Worm (Caenorhabditis elegans) whole organism, L4 larva: ENCODE data around the gene K05G3.1.

Experiments used
- R02D3.7 ChIP-seq: fragments of 150-350 bp; sonication (generic microtip); optimal IDR thresholded peaks from 3 replicates; lab custom pipeline; 2014; ENCODE audit warnings: missing biosample characterization, missing genetic modification characterization
- daf-12 ChIP-seq: fragments of 150-350 bp; optimal IDR thresholded peaks from 2 replicates; lab custom pipeline; 2014; ENCODE audit warnings: missing biosample characterization, missing genetic modification reagents, missing genetic modification characterization
- hif-1 ChIP-seq, 2 experiments: sonication (generic microtip); optimal IDR thresholded peaks; 2 replicates each; lab custom pipeline; 2016 to 2017; ENCODE audit warnings: missing compliant biosample characterization in 2 of 2, missing genetic modification characterization in 2 of 2, missing genetic modification reagents in 2 of 2, missing genotype in 2 of 2, mild to moderate bottlenecking in 1 of 2
- hlh-30 ChIP-seq: sonication (generic microtip); optimal IDR thresholded peaks from 2 replicates; lab custom pipeline; 2017; ENCODE audit warnings: antibody characterized with exemption, mild to moderate bottlenecking, missing genetic modification characterization, missing compliant biosample characterization; ENCODE audit not compliant: insufficient read depth
- lin-1 ChIP-seq: fragments of 200-800 bp; sonication (Bioruptor generic); IDR thresholded peaks from 2 replicates; pipeline ENCODE4 v1.3.6; 2022; ENCODE audit warnings: missing genetic modification reagents, missing genetic modification characterization, missing compliant biosample characterization
- lin-13 ChIP-seq: fragments of 150-350 bp; optimal IDR thresholded peaks from 2 replicates; lab custom pipeline; 2014; ENCODE audit warnings: missing biosample characterization, missing genetic modification reagents, missing genetic modification characterization
- nhr-237 ChIP-seq: sonication (generic microtip); optimal IDR thresholded peaks from 2 replicates; lab custom pipeline; 2017; ENCODE audit warnings: missing biosample characterization, missing genetic modification characterization
- nhr-6 ChIP-seq: fragments of 150-350 bp; optimal IDR thresholded peaks from 2 replicates; lab custom pipeline; 2014; ENCODE audit warnings: missing biosample characterization, missing genetic modification characterization
- nhr-76 ChIP-seq: fragments of 150-350 bp; optimal IDR thresholded peaks from 2 replicates; lab custom pipeline; 2014; ENCODE audit warnings: missing biosample characterization, missing genetic modification characterization
- unc-39 ChIP-seq: sonication (generic microtip); optimal IDR thresholded peaks from 2 replicates; lab custom pipeline; 2017; ENCODE audit warnings: missing biosample characterization, missing genetic modification characterization

ce11 chrX:16484043-16484442 lies 17.1 kb upstream of the K05G3.1 start:
- no peak for TF ChIP-seq nhr-76 (tag; lab: Kevin White, UChicago)
- no peak for TF ChIP-seq lin-1 (GFP tag; lab: Robert Waterston, UW)
- TF ChIP-seq nhr-6 (tag; lab: Kevin White, UChicago): no peak
- TF ChIP-seq unc-39 (tag; lab: Kevin White, UChicago): no peak
- TF ChIP-seq lin-13 (GFP tag; lab: Kevin White, UChicago): no peak
- TF ChIP-seq hif-1 (tag; optimal IDR thresholded peaks at IDR 0.05; lab: Kevin White, UChicago): no peak
- no peak for TF ChIP-seq R02D3.7 (tag; lab: Kevin White, UChicago)
- no peak for TF ChIP-seq nhr-237 (tag; lab: Kevin White, UChicago)
- TF ChIP-seq hlh-30 (tag; lab: Kevin White, UChicago): no peak
- no peak for TF ChIP-seq daf-12 (tag; lab: Kevin White, UChicago)
